Fruit fly (Drosophila melanogaster) whole organism, prepupa: ENCODE results near the gene ova.

Experiments used
- CG10631 ChIP-seq: fragments of 200-800 bp; sonication (Bioruptor generic); optimal IDR thresholded peaks from 2 replicates; lab custom pipeline; 2016; ENCODE audit warnings: missing biosample characterization, missing genetic modification characterization
- CG11902 ChIP-seq: fragments of 200-800 bp; sonication (Bioruptor generic); optimal IDR thresholded peaks from 3 replicates; lab custom pipeline; 2016; ENCODE audit warnings: missing biosample characterization, missing genetic modification characterization
- CG3919 ChIP-seq: fragments of 200-800 bp; sonication (Bioruptor generic); optimal IDR thresholded peaks from 3 replicates; lab custom pipeline; 2016; ENCODE audit warnings: missing biosample characterization, missing genetic modification characterization
- CG6276 ChIP-seq: fragments of 200-800 bp; sonication (Bioruptor generic); optimal IDR thresholded peaks from 2 replicates; lab custom pipeline; 2017; ENCODE audit warnings: missing biosample characterization, mild to moderate bottlenecking, missing genetic modification characterization
- CG8632 ChIP-seq: fragments of 200-800 bp; sonication (Bioruptor generic); optimal IDR thresholded peaks from 3 replicates; lab custom pipeline; 2016; ENCODE audit warnings: missing biosample characterization, missing genetic modification characterization
- Eip75B ChIP-seq: fragments of 200-800 bp; sonication (Bioruptor generic); optimal IDR thresholded peaks from 3 replicates; lab custom pipeline; 2016; ENCODE audit warnings: missing biosample characterization, missing genetic modification characterization
- Gug ChIP-seq: fragments of 200-800 bp; sonication (Bioruptor generic); IDR thresholded peaks from 2 replicates; pipeline ENCODE4 v1.3.6; 2022; ENCODE audit warnings: missing biosample characterization, missing genetic modification characterization
- OdsH ChIP-seq: fragments of 200-800 bp; sonication (Bioruptor generic); optimal IDR thresholded peaks from 3 replicates; lab custom pipeline; 2016; ENCODE audit warnings: missing biosample characterization, missing genetic modification characterization
- eg ChIP-seq: fragments of 200-800 bp; sonication (Bioruptor generic); IDR thresholded peaks from 3 replicates; pipeline ENCODE4 v1.3.6; 2022; ENCODE audit warnings: missing biosample characterization, missing genetic modification characterization
- fd85E ChIP-seq: fragments of 200-800 bp; sonication (Bioruptor generic); optimal IDR thresholded peaks from 3 replicates; lab custom pipeline; 2016; ENCODE audit warnings: missing biosample characterization, missing genetic modification characterization
- fkh ChIP-seq: fragments of 200-800 bp; sonication (Bioruptor generic); optimal IDR thresholded peaks from 3 replicates; lab custom pipeline; 2017; ENCODE audit warnings: missing biosample characterization, mild to moderate bottlenecking, missing genetic modification characterization, moderate library complexity
- net ChIP-seq: fragments of 200-800 bp; sonication (Bioruptor generic); optimal IDR thresholded peaks from 3 replicates; lab custom pipeline; 2016; ENCODE audit warnings: missing biosample characterization, missing genetic modification characterization
- svp ChIP-seq: fragments of 200-800 bp; sonication (Bioruptor generic); peaks from one replicate; lab custom pipeline; 2016; ENCODE audit warnings: missing biosample characterization, missing genetic modification characterization

Gene ova

DNA sequence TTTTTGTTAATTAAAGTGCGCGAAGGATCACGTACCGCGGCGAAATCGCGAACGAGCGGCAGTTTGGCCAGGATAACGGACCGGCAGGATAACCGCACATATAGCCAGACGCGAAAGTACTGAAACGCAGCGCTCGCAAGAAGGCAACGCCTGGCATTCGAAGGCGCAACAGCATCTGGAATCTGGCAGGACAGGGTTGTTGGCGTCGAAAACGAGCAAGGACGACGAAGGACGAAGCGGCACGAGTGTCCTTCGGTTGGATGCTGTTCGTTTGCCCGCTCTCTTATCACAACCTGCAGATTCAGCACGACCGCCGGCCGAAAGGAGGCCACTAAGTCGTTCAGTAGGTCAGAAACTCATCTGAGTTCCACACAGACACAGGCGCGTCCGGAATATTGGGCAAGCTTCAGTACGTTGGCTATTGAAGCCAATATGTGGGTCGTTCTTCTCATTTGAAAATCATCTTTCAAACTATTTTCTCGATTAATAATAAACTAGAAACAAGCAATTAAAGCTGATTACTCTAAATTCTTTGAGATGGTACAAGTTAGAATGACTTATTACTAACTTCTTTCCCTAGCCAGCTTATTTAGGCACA, 51.2 kb downstream of the ova start, which contains the start of gene CG44153:
TSS of gene CG44153 (minus strand) at position 75 of the 598 bp plus-strand sequence.
- TF ChIP-seq OdsH (no peak), fkh (GFP tag; lab: Kevin White, UChicago) (no peak), CG3919 (no peak), eg (GFP tag; lab: Robert Waterston, UW) (no peak), CG10631 (GFP tag; lab: Kevin White, UChicago) (no peak), Gug (GFP tag; lab: Robert Waterston, UW) (no peak), svp (GFP tag; lab: Kevin White, UChicago) (no peak), net (GFP tag; lab: Kevin White, UChicago) (no peak), Eip75B (no peak), fd85E (GFP tag; lab: Kevin White, UChicago) (no peak), CG11902 (no peak), CG6276 (GFP tag; lab: Kevin White, UChicago) (no peak), CG8632 (no peak)
